Worm (Caenorhabditis elegans) whole organism, L1 larva: ENCODE data around the gene K07C5.13.
A peak's percentile ranks its signal among the peaks of the same experiment; 100 is the strongest.

Experiments
- C04F5.9 ChIP-seq: sonication (generic microtip); optimal IDR thresholded peaks from 2 replicates; lab custom pipeline; 2016; ENCODE audit warnings: missing genetic modification characterization, missing compliant biosample characterization
- C16A3.4 ChIP-seq: fragments of 150-350 bp; optimal IDR thresholded peaks from 2 replicates; lab custom pipeline; 2014; ENCODE audit warnings: missing biosample characterization, missing genetic modification characterization
- C34B4.2 ChIP-seq: sonication (generic microtip); optimal IDR thresholded peaks from 2 replicates; lab custom pipeline; 2017; ENCODE audit warnings: mild to moderate bottlenecking, missing genetic modification characterization, missing compliant biosample characterization
- F16B12.6 ChIP-seq: fragments of 150-350 bp; optimal IDR thresholded peaks from 2 replicates; lab custom pipeline; 2014; ENCODE audit warnings: missing biosample characterization, missing genetic modification characterization
- Y116A8C.19 ChIP-seq: sonication (generic microtip); optimal IDR thresholded peaks from 2 replicates; lab custom pipeline; 2016; ENCODE audit warnings: missing compliant biosample characterization, missing genetic modification characterization, borderline replicate concordance
- alr-1 ChIP-seq: fragments of 200-800 bp; sonication (Bioruptor generic); optimal IDR thresholded peaks from 2 replicates; lab custom pipeline; 2018; ENCODE audit warnings: borderline replicate concordance, mild to moderate bottlenecking, missing genetic modification characterization, missing compliant biosample characterization
- ama-1 ChIP-seq: fragments of 150-350 bp; optimal IDR thresholded peaks from 2 replicates; lab custom pipeline; 2014
- blmp-1 ChIP-seq: fragments of 150-350 bp; optimal IDR thresholded peaks from 2 replicates; lab custom pipeline; 2014; ENCODE audit warnings: missing biosample characterization, missing genetic modification characterization
- ceh-63 ChIP-seq: fragments of 200-800 bp; sonication (Bioruptor generic); optimal IDR thresholded peaks from 2 replicates; lab custom pipeline; 2018; ENCODE audit warnings: mild to moderate bottlenecking, missing genetic modification characterization, missing compliant biosample characterization
- ceh-82 ChIP-seq, 3 experiments: fragments of 150-350 bp in 1 of 3; sonication (generic microtip) in 2 of 3; optimal IDR thresholded peaks; 2 replicates each; lab custom pipeline; 2014 to 2017; ENCODE audit warnings: missing biosample characterization in 3 of 3, missing genetic modification characterization in 3 of 3
- dpl-1 ChIP-seq, 3 experiments: fragments of 150-350 bp in 2 of 3; sonication (generic microtip) in 1 of 3; optimal IDR thresholded peaks; 2 replicates each; lab custom pipeline; 2014 to 2017; ENCODE audit warnings: missing biosample characterization in 3 of 3, missing genetic modification characterization in 3 of 3, missing genetic modification reagents in 3 of 3
- dsc-1 ChIP-seq: sonication (generic microtip); optimal IDR thresholded peaks from 2 replicates; lab custom pipeline; 2016; ENCODE audit warnings: mild to moderate bottlenecking, missing genetic modification characterization, missing compliant biosample characterization
- efl-3 ChIP-seq: fragments of 200-800 bp; sonication (Bioruptor generic); optimal IDR thresholded peaks from 2 replicates; lab custom pipeline; 2018; ENCODE audit warnings: mild to moderate bottlenecking, missing genetic modification characterization, missing compliant biosample characterization
- egl-13 ChIP-seq: sonication (generic microtip); optimal IDR thresholded peaks from 2 replicates; lab custom pipeline; 2016; ENCODE audit warnings: missing genotype, missing genetic modification reagents, missing genetic modification characterization, missing compliant biosample characterization
- fkh-10 ChIP-seq: sonication (generic microtip); optimal IDR thresholded peaks from 2 replicates; lab custom pipeline; 2017; ENCODE audit warnings: missing biosample characterization, missing genetic modification reagents, missing genetic modification characterization
- fkh-8 ChIP-seq: sonication (generic microtip); optimal IDR thresholded peaks from 2 replicates; lab custom pipeline; 2016; ENCODE audit warnings: mild to moderate bottlenecking, missing genetic modification characterization, missing compliant biosample characterization
- fos-1 ChIP-seq: fragments of 150-350 bp; optimal IDR thresholded peaks from 2 replicates; lab custom pipeline; 2014; ENCODE audit warnings: missing biosample characterization, missing genetic modification characterization
- grh-1 ChIP-seq: fragments of 200-800 bp; sonication (Bioruptor generic); IDR thresholded peaks from 2 replicates; pipeline ENCODE4 v1.3.6; 2022; ENCODE audit warnings: missing genetic modification reagents, missing genetic modification characterization, missing compliant biosample characterization
- isw-1 ChIP-seq: fragments of 200-800 bp; sonication (Bioruptor generic); IDR thresholded peaks from 2 replicates; pipeline ENCODE4 v1.3.6; 2022; ENCODE audit warnings: missing genetic modification characterization, missing compliant biosample characterization
- jun-1 ChIP-seq: fragments of 150-350 bp; optimal IDR thresholded peaks from 2 replicates; lab custom pipeline; 2014; ENCODE audit warnings: missing biosample characterization, missing genetic modification reagents, missing genetic modification characterization
- lin-15B ChIP-seq: fragments of 150-350 bp; sonication (generic microtip); optimal IDR thresholded peaks from 3 replicates; lab custom pipeline; 2014; ENCODE audit warnings: missing biosample characterization, missing genetic modification characterization
- lin-39 ChIP-seq: fragments of 150-350 bp; optimal IDR thresholded peaks from 2 replicates; lab custom pipeline; 2014; ENCODE audit warnings: missing biosample characterization, missing genetic modification reagents, missing genetic modification characterization
- lir-3 ChIP-seq: sonication (generic microtip); optimal IDR thresholded peaks from 2 replicates; lab custom pipeline; 2016; ENCODE audit warnings: mild to moderate bottlenecking, missing genetic modification characterization, moderate library complexity, missing compliant biosample characterization; ENCODE audit not compliant: poor library complexity
- lsy-2 ChIP-seq, 2 experiments: fragments of 150-350 bp; optimal IDR thresholded peaks; 2 replicates each; lab custom pipeline; 2014; ENCODE audit warnings: missing biosample characterization in 2 of 2, missing genetic modification characterization in 2 of 2
- mab-9 ChIP-seq: fragments of 200-800 bp; sonication (Bioruptor generic); IDR thresholded peaks from 2 replicates; pipeline ENCODE4 v1.3.6; 2022; ENCODE audit warnings: missing genetic modification reagents, missing genetic modification characterization, missing compliant biosample characterization
- mef-2 ChIP-seq: fragments of 150-350 bp; optimal IDR thresholded peaks from 2 replicates; lab custom pipeline; 2014; ENCODE audit warnings: missing biosample characterization, missing genetic modification characterization
- nhr-12 ChIP-seq: sonication (generic microtip); optimal IDR thresholded peaks from 2 replicates; lab custom pipeline; 2017; ENCODE audit warnings: missing biosample characterization, missing genetic modification characterization
- nhr-19 ChIP-seq: fragments of 200-800 bp; sonication (Bioruptor generic); conservative IDR thresholded peaks from 2 replicates; pipeline ENCODE4 v1.3.6; 2022; ENCODE audit warnings: missing genetic modification characterization, missing compliant biosample characterization
- nhr-28 ChIP-seq: fragments of 150-350 bp; optimal IDR thresholded peaks from 2 replicates; lab custom pipeline; 2014; ENCODE audit warnings: missing biosample characterization, missing genetic modification characterization
- nhr-47 ChIP-seq: sonication (generic microtip); optimal IDR thresholded peaks from 2 replicates; lab custom pipeline; 2016; ENCODE audit warnings: mild to moderate bottlenecking, missing genetic modification characterization, moderate library complexity, missing compliant biosample characterization
- nhr-77 ChIP-seq: fragments of 150-350 bp; optimal IDR thresholded peaks from 2 replicates; lab custom pipeline; 2014; ENCODE audit warnings: missing biosample characterization, missing genetic modification characterization
- nhr-84 ChIP-seq: sonication (generic microtip); optimal IDR thresholded peaks from 2 replicates; lab custom pipeline; 2017; ENCODE audit warnings: missing biosample characterization, missing genetic modification characterization
- pax-3 ChIP-seq: fragments of 200-800 bp; sonication (Bioruptor generic); optimal IDR thresholded peaks from 2 replicates; lab custom pipeline; 2018; ENCODE audit warnings: mild to moderate bottlenecking, missing genetic modification characterization, moderate library complexity, missing compliant biosample characterization
- rnt-1 ChIP-seq: sonication (generic microtip); optimal IDR thresholded peaks from 2 replicates; lab custom pipeline; 2016; ENCODE audit warnings: mild to moderate bottlenecking, missing genetic modification characterization, moderate library complexity, missing compliant biosample characterization
- skn-1 ChIP-seq: fragments of 150-350 bp; optimal IDR thresholded peaks from 2 replicates; lab custom pipeline; 2014; ENCODE audit warnings: missing biosample characterization, missing genetic modification characterization
- snpc-4 ChIP-seq: fragments of 150-350 bp; optimal IDR thresholded peaks from 2 replicates; lab custom pipeline; 2014; ENCODE audit warnings: missing biosample characterization, missing genetic modification characterization
- snu-23 ChIP-seq: sonication (generic microtip); optimal IDR thresholded peaks from 2 replicates; lab custom pipeline; 2016; ENCODE audit warnings: missing genetic modification characterization, missing compliant biosample characterization
- sptf-1 ChIP-seq: fragments of 150-350 bp; optimal IDR thresholded peaks from 2 replicates; lab custom pipeline; 2014; ENCODE audit warnings: missing biosample characterization, missing genetic modification characterization
- sup-37 ChIP-seq: fragments of 200-800 bp; sonication (Bioruptor generic); optimal IDR thresholded peaks from 2 replicates; lab custom pipeline; 2018; ENCODE audit warnings: mild to moderate bottlenecking, missing genetic modification characterization, missing compliant biosample characterization
- swsn-7 ChIP-seq: sonication (generic microtip); optimal IDR thresholded peaks from 2 replicates; lab custom pipeline; 2016; ENCODE audit warnings: missing genetic modification characterization, missing compliant biosample characterization
- tbx-2 ChIP-seq: sonication (generic microtip); optimal IDR thresholded peaks from 2 replicates; lab custom pipeline; 2016; ENCODE audit warnings: missing genetic modification characterization, missing compliant biosample characterization
- unc-130 ChIP-seq: fragments of 150-350 bp; optimal IDR thresholded peaks from 2 replicates; lab custom pipeline; 2017; ENCODE audit warnings: missing biosample characterization, missing genetic modification characterization, inconsistent platforms
- unc-30 ChIP-seq: sonication (generic microtip); optimal IDR thresholded peaks from 2 replicates; lab custom pipeline; 2017; ENCODE audit warnings: missing biosample characterization, missing genetic modification characterization
- unc-98 ChIP-seq: fragments of 200-800 bp; sonication (Bioruptor generic); IDR thresholded peaks from 2 replicates; pipeline ENCODE4 v1.3.6; 2022; ENCODE audit warnings: missing genetic modification characterization, missing compliant biosample characterization
- vab-15 ChIP-seq: sonication (generic microtip); optimal IDR thresholded peaks from 2 replicates; lab custom pipeline; 2017; ENCODE audit warnings: missing genotype, mild to moderate bottlenecking, missing genetic modification characterization, missing compliant biosample characterization
- xbp-1 ChIP-seq: sonication (generic microtip); optimal IDR thresholded peaks from 2 replicates; lab custom pipeline; 2016; ENCODE audit warnings: missing genetic modification characterization, missing compliant biosample characterization
- zip-4 ChIP-seq: fragments of 200-800 bp; sonication (Bioruptor generic); optimal IDR thresholded peaks from 2 replicates; lab custom pipeline; 2018; ENCODE audit warnings: mild to moderate bottlenecking, missing genetic modification characterization, moderate library complexity, missing compliant biosample characterization
- ztf-11 ChIP-seq, 2 experiments: sonication (generic microtip); optimal IDR thresholded peaks; 2 replicates each; lab custom pipeline; 2016 to 2017; ENCODE audit warnings: missing genetic modification characterization in 2 of 2, missing biosample characterization in 1 of 2, missing compliant biosample characterization in 1 of 2

K07C5.13 gene

DNA sequence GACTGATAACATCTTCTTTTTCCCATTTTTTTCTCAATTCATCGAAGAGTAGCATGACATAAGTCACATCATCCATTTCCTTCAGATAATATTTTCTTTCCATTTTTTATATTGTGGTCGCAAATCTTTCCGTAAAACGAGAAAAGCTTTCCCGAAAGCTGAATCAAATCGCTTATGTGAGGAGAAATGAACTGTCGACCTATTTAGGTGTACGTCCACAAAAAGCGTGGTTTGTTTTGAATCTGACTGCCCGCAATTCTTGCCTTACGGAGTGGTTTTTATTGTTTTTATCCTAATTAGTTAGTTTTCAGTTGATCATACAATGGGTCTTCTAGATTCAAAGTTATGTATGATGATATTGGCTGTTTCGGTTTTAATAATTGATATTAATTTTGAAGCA is 16.4 kb downstream of the K07C5.13 start, which contains the start of gene ttll-15:
Gene ttll-15 (plus strand): TSS at position 301 of the 400 bp plus-strand sequence.
- no peak for TF ChIP-seq snu-23 (GFP tag; lab: Kevin White, UChicago)
- TF ChIP-seq blmp-1 = peak; percentile 49

DNA sequence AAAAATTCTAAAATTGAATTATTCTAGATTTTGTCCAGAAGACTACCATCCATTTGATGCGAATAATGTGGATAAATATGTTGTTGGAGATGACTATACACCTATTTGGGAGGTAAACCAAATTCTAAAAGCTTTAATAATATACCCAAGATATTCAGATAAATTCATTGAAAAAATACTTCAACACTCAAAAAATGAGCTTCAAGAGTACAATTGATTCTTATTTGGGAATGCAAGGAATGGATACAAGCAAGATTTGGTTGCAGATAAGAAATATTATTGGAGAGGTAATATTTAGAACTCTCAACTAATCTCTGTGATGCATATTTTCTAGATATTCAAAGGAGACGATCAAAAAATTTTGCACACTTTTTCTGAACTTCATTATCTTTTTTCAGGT is 18.3 kb downstream of the K07C5.13 start:
- no peak for TF ChIP-seq xbp-1 (tag; lab: Kevin White, UChicago)
- no peak for TF ChIP-seq ama-1
- no peak for TF ChIP-seq unc-98
- TF ChIP-seq jun-1 (tag; lab: Kevin White, UChicago) = no peak
- TF ChIP-seq zip-4 (GFP tag; lab: Kevin White, UChicago) = no peak
- TF ChIP-seq nhr-84 (tag; lab: Kevin White, UChicago) = no peak
- TF ChIP-seq F16B12.6 (tag; lab: Kevin White, UChicago) = no peak
- TF ChIP-seq snpc-4 = no peak
- TF ChIP-seq nhr-12 (tag; lab: Kevin White, UChicago) = no peak
- no peak for TF ChIP-seq ztf-11 (tag; optimal IDR thresholded peaks at IDR 0.05; lab: Kevin White, UChicago)
- TF ChIP-seq tbx-2 (tag; lab: Kevin White, UChicago) = no peak
- no peak for TF ChIP-seq nhr-77
- no peak for TF ChIP-seq dsc-1 (tag; lab: Kevin White, UChicago)

DNA sequence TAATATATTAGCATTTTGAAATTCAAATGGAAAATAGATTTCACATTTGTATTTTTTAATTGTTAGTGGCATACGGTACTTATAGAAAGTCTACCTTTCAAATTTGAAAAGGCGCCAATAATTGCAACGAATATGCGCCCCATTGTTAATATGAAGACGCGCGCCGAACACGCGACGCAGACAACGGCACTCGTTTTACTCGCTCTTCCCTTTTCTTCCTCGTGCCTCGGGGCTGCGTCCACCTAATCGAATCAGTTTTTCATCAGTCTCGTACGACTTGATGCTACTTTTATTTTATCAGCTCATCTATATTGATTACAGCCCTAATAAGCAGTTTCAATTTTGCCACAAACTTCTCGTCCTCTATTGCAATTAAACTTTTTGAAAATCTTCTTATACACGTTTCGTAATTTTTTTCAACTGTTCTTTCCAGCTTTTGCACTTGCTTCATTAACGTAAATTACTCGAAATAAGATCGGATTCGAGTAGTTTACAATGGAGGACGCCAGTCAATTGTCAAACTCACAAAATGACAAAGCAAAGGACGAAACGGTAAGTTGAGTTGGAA is 20.1 kb downstream of the K07C5.13 start, which contains the start of gene cash-1:
Gene cash-1 (plus strand): TSS at position 432 of the 568 bp plus-strand sequence.
- TF ChIP-seq C16A3.4 (tag; lab: Kevin White, UChicago) (peak; percentile 38), isw-1 (GFP tag; lab: Robert Waterston, UW) (peak; percentile 67), ceh-63 (GFP tag; lab: Kevin White, UChicago) (no peak), lsy-2 (tag; optimal IDR thresholded peaks at IDR 0.05; lab: Kevin White, UChicago) (peak; percentile 56 to 86), rnt-1 (tag; lab: Kevin White, UChicago) (peak; percentile 68), jun-1 (tag; lab: Kevin White, UChicago) (no peak), pax-3 (tag; lab: Kevin White, UChicago) (peak; percentile 11), snpc-4 (peak; percentile 55), C04F5.9 (no peak), mab-9 (GFP tag; lab: Robert Waterston, UW) (no peak), tbx-2 (tag; lab: Kevin White, UChicago) (peak; percentile 71), unc-130 (tag; lab: Kevin White, UChicago) (peak; percentile 68), unc-98 (no peak), skn-1 (tag; lab: Kevin White, UChicago) (peak; percentile 77), dpl-1 (GFP tag; optimal IDR thresholded peaks at IDR 0.05; lab: Kevin White, UChicago) (peak; percentile 80 to 89 (median 83)), egl-13 (tag; lab: Kevin White, UChicago) (peak; percentile 22), nhr-47 (tag; lab: Kevin White, UChicago) (peak; percentile 73), blmp-1 (peak; percentile 74), mef-2 (tag; lab: Kevin White, UChicago) (no peak), sptf-1 (tag; lab: Kevin White, UChicago) (no peak), swsn-7 (tag; lab: Kevin White, UChicago) (peak; percentile 61), lin-39 (tag; lab: Kevin White, UChicago) (no peak), dsc-1 (tag; lab: Kevin White, UChicago) (peak; percentile 12), lir-3 (peak; percentile 31), fkh-10 (GFP tag; lab: Kevin White, UChicago) (peak; percentile 36), sup-37 (no peak), vab-15 (tag; lab: Kevin White, UChicago) (peak; percentile 46), fkh-8 (tag; lab: Kevin White, UChicago) (peak; percentile 71), lin-15B (peak; percentile 85), nhr-19 (GFP tag; lab: Robert Waterston, UW) (peak; percentile 58), C34B4.2 (tag; lab: Kevin White, UChicago) (no peak), fos-1 (tag; lab: Kevin White, UChicago) (no peak), zip-4 (GFP tag; lab: Kevin White, UChicago) (no peak), ceh-82 (tag; optimal IDR thresholded peaks at IDR 0.05; lab: Kevin White, UChicago) (peak; percentile 6 to 77 (median 18)), Y116A8C.19 (no peak), efl-3 (GFP tag; lab: Kevin White, UChicago) (no peak), alr-1 (no peak), unc-30 (no peak), grh-1 (GFP tag; lab: Robert Waterston, UW) (no peak), nhr-28 (no peak)
